Worm (Caenorhabditis elegans) whole organism, L1 larva: Measurements from ENCODE around the gene idpp-14.

Experiments
- alr-1 ChIP-seq: fragments of 200-800 bp; sonication (Bioruptor generic); optimal IDR thresholded peaks from 2 replicates; lab custom pipeline; 2018; ENCODE audit warnings: borderline replicate concordance, mild to moderate bottlenecking, missing genetic modification characterization, missing compliant biosample characterization
- dsc-1 ChIP-seq: sonication (generic microtip); optimal IDR thresholded peaks from 2 replicates; lab custom pipeline; 2016; ENCODE audit warnings: mild to moderate bottlenecking, missing genetic modification characterization, missing compliant biosample characterization
- egl-27 ChIP-seq, 2 experiments: fragments of 150-350 bp in 1 of 2; sonication (generic microtip); optimal IDR thresholded peaks; 3 replicates each; lab custom pipeline; 2017 to 2018; ENCODE audit warnings: missing biosample characterization in 2 of 2, missing genetic modification characterization in 2 of 2, missing genetic modification reagents in 2 of 2
- elt-3 ChIP-seq, 6 experiments: fragments of 150-350 bp in 1 of 6; sonication (generic microtip); optimal IDR thresholded peaks; 2 replicates each; lab custom pipeline; 2017 to 2018; ENCODE audit warnings: missing biosample characterization in 6 of 6, missing genetic modification characterization in 6 of 6, inconsistent platforms in 1 of 6
- isw-1 ChIP-seq: fragments of 200-800 bp; sonication (Bioruptor generic); IDR thresholded peaks from 2 replicates; pipeline ENCODE4 v1.3.6; 2022; ENCODE audit warnings: missing genetic modification characterization, missing compliant biosample characterization
- lin-39 ChIP-seq: fragments of 150-350 bp; optimal IDR thresholded peaks from 2 replicates; lab custom pipeline; 2014; ENCODE audit warnings: missing biosample characterization, missing genetic modification reagents, missing genetic modification characterization
- mdl-1 ChIP-seq, 2 experiments: fragments of 150-350 bp; optimal IDR thresholded peaks; 2 replicates each; lab custom pipeline; 2014 to 2017; ENCODE audit warnings: missing biosample characterization in 2 of 2, missing genetic modification characterization in 2 of 2, inconsistent platforms in 1 of 2
- sup-37 ChIP-seq: fragments of 200-800 bp; sonication (Bioruptor generic); optimal IDR thresholded peaks from 2 replicates; lab custom pipeline; 2018; ENCODE audit warnings: mild to moderate bottlenecking, missing genetic modification characterization, missing compliant biosample characterization

ce11 chrX:16091166-16091565 is 9.0 kb downstream of the idpp-14 start:
- no peak for TF ChIP-seq dsc-1 (tag; lab: Kevin White, UChicago)
- TF ChIP-seq isw-1, result no peak
- TF ChIP-seq elt-3 (tag; optimal IDR thresholded peaks at IDR 0.05; lab: Kevin White, UChicago), result no peak
- TF ChIP-seq egl-27 (tag; optimal IDR thresholded peaks at IDR 0.05; lab: Kevin White, UChicago), result no peak
- no peak for TF ChIP-seq mdl-1 (tag; optimal IDR thresholded peaks at IDR 0.05; lab: Kevin White, UChicago)
- TF ChIP-seq alr-1 (tag; lab: Kevin White, UChicago), result no peak
- no peak for TF ChIP-seq lin-39 (tag; lab: Kevin White, UChicago)
- TF ChIP-seq sup-37 (GFP tag; lab: Kevin White, UChicago), result no peak
